Worm (Caenorhabditis elegans): Measurements from ENCODE around the gene clec-234.

DNA sequence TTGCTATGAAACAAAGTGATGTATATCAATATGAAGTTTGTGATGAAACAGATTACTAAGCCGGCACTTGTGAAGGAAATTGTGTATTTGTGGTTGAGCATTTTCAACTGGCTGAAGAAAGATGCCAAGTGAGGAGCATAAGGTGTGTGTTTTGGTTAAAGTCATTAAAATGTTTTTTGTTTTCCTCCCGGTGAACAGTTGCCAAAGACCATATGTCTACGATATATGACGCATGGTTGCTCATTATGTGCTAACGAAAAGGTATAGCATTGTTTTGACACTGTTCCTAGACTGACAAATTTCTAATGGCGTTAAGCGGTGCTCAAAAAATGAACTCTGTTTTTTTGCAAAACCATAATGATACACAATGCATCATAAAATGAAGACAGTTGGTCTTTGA is 16.4 kb downstream of the clec-234 start, which contains the start of gene str-55:
- TF ChIP-seq him-1 (tag; optimal IDR thresholded peaks at IDR 0.05) (no peak), dao-5 (tag; optimal IDR thresholded peaks at IDR 0.05) (no peak), W03F9.2 (tag; optimal IDR thresholded peaks at IDR 0.05) (no peak)

All from whole organism, L4/young adult.